Worm (Caenorhabditis elegans): ENCODE results near the gene Y38E10A.8.

- TF ChIP-seq dmd-4 (tag; optimal IDR thresholded peaks at IDR 0.05) (no peak), nhr-23 (tag; optimal IDR thresholded peaks at IDR 0.05) (no peak), ztf-1 (GFP tag; conservative IDR thresholded peaks at IDR 0.05) (no peak), nhr-6 (tag; optimal IDR thresholded peaks at IDR 0.05) (no peak), nhr-237 (tag; optimal IDR thresholded peaks at IDR 0.05) (no peak)
Measured at ce11 chrII:12603667-12604621, 3.1 kb upstream of the Y38E10A.8 start, which contains the start of the genes ceh-100 and lips-15.

All from whole organism, L2 larva.